Fruit fly (Drosophila melanogaster) whole organism, embryonic: ENCODE measurements around the gene Mcm5.

Source experiments
- CG12744 ChIP-seq: fragments of 200-800 bp; sonication (Bioruptor generic); optimal IDR thresholded peaks from 2 replicates; lab custom pipeline; 2016; ENCODE audit warnings: missing biosample characterization, missing genetic modification characterization
- CG13624 ChIP-seq: fragments of 200-800 bp; sonication (Bioruptor generic); optimal IDR thresholded peaks from 2 replicates; lab custom pipeline; 2016; ENCODE audit warnings: missing biosample characterization, missing genetic modification characterization
- CG13775 ChIP-seq: fragments of 200-800 bp; sonication (Bioruptor generic); optimal IDR thresholded peaks from 3 replicates; lab custom pipeline; 2017; ENCODE audit warnings: missing biosample characterization, mild to moderate bottlenecking, missing genetic modification characterization
- CG15514 ChIP-seq: fragments of 200-800 bp; sonication (Bioruptor generic); optimal IDR thresholded peaks from 3 replicates; lab custom pipeline; 2017; ENCODE audit warnings: missing biosample characterization, missing genetic modification characterization, mild to moderate bottlenecking, moderate library complexity, missing genetic modification reagents
- CG17328 ChIP-seq: fragments of 200-800 bp; sonication (Bioruptor generic); IDR thresholded peaks from 2 replicates; pipeline ENCODE4 v1.3.6; 2022; ENCODE audit warnings: missing biosample characterization, missing genetic modification characterization
- CG32767 ChIP-seq: fragments of 200-800 bp; sonication (Bioruptor generic); IDR thresholded peaks from 2 replicates; pipeline ENCODE4 v1.3.6; 2022; ENCODE audit warnings: missing biosample characterization, missing genetic modification characterization
- CG3726 ChIP-seq: fragments of 200-800 bp; sonication (Bioruptor generic); IDR thresholded peaks from 3 replicates; pipeline ENCODE4, ENCODE4 v1.3.6; 2022; ENCODE audit warnings: missing biosample characterization, missing genetic modification characterization
- CG9876 ChIP-seq: fragments of 200-800 bp; sonication (Bioruptor generic); optimal IDR thresholded peaks from 2 replicates; lab custom pipeline; 2016; ENCODE audit warnings: missing biosample characterization, missing genetic modification characterization
- ERR ChIP-seq: fragments of 200-800 bp; sonication (Bioruptor generic); optimal IDR thresholded peaks from 2 replicates; lab custom pipeline; 2016; ENCODE audit warnings: missing biosample characterization, missing genetic modification characterization
- Gug ChIP-seq: fragments of 200-800 bp; sonication (Bioruptor generic); IDR thresholded peaks from 4 replicates; pipeline ENCODE4 v1.3.6; 2022; ENCODE audit warnings: missing biosample characterization, missing genetic modification characterization
- Ptx1 ChIP-seq: fragments of 200-800 bp; sonication (Bioruptor generic); IDR thresholded peaks from 2 replicates; pipeline ENCODE4 v1.3.6; 2022; ENCODE audit warnings: missing biosample characterization, missing genetic modification characterization
- Rx ChIP-seq: fragments of 200-800 bp; sonication (Bioruptor generic); IDR thresholded peaks from 2 replicates; pipeline ENCODE4 v1.3.6; 2022; ENCODE audit warnings: missing biosample characterization, missing genetic modification characterization
- dpn ChIP-seq, 2 experiments: fragments of 200-800 bp; sonication (Bioruptor generic); optimal IDR thresholded peaks; 3 replicates each; lab custom pipeline; 2016; ENCODE audit warnings: missing biosample characterization in 2 of 2, missing genetic modification characterization in 2 of 2

DNA sequence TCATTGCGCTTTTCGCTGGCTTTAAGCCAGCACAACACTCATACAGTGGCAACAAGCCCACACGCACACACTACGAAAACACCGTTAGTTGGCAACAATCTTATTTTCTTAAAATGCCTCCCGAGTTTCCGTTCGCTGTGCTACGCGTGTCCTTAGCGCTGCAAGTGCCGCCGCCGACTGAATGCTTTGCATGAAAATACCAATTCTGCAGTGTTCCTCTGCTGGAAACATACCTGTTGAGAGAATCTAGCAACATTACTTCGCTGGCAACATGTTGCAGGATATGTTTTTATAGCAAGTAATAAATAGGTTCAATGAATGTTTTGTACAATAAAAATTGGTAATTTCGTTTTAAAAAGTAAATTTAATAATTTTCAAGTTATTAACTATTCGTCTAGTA lies 37.3 kb upstream of the Mcm5 start, which contains the start of gene TkR86C:
- TF ChIP-seq CG12744 (GFP tag; lab: Kevin White, UChicago) (no peak), Gug (no peak), ERR (no peak), CG17328 (GFP tag; lab: Robert Waterston, UW) (no peak), Rx (GFP tag; lab: Robert Waterston, UW) (no peak; the same call in 1 of the 2 replicates), dpn (GFP tag; optimal IDR thresholded peaks at IDR 0.05; lab: Kevin White, UChicago) (no peak), CG15514 (GFP tag; lab: Kevin White, UChicago) (no peak), Ptx1 (no peak), CG32767 (GFP tag; lab: Robert Waterston, UW) (no peak), CG9876 (GFP tag; lab: Kevin White, UChicago) (no peak), CG3726 (GFP tag; lab: Robert Waterston, UW) (no peak), CG13775 (no peak), CG13624 (GFP tag; lab: Kevin White, UChicago) (no peak)
